6 fruit fly cellular contexts compared by ENCODE assay signal in genomic region chr3R:21064000-21064924, dm6.
TF ChIP-seq lines count a peak whose summit lies in the region.

Gene Cortactin, minus strand, starts transcription at chr3R:21064471.

- no peak for TF ChIP-seq CTCF in whole organism, embryonic (GFP tag; optimal IDR thresholded peaks at IDR 0.05; lab: Kevin White, UChicago)

TF ChIP-seq in Kc167, 6 proteins besides CTCF, POLR2A, EP300 and RAD21:
- TF ChIP-seq Sin3A (optimal IDR thresholded peaks at IDR 0.05; lab: Kevin White, UChicago) (no peak), psq (optimal IDR thresholded peaks at IDR 0.05; lab: Kevin White, UChicago) (peak; percentile 96)

TF ChIP-seq in whole organism, adult, 20 proteins besides CTCF, POLR2A, EP300 and RAD21:
- peak; percentile 3 for TF ChIP-seq cic (GFP tag; optimal IDR thresholded peaks at IDR 0.05; lab: Kevin White, UChicago)
- TF ChIP-seq CG7045 (GFP tag; optimal IDR thresholded peaks at IDR 0.05; lab: Kevin White, UChicago), result no peak
- no peak for TF ChIP-seq bab1 (GFP tag; optimal IDR thresholded peaks at IDR 0.05; lab: Kevin White, UChicago)
- peak; percentile 15 for TF ChIP-seq CG1620 (GFP tag; optimal IDR thresholded peaks at IDR 0.05; lab: Kevin White, UChicago)
- peak; percentile 88 for TF ChIP-seq pad (GFP tag; optimal IDR thresholded peaks at IDR 0.05; lab: Kevin White, UChicago)
- TF ChIP-seq kay (GFP tag; lab: Kevin White, UChicago; ENCODE audit: borderline replicate concordance), result peak; percentile 73

TF ChIP-seq in whole organism, embryonic, 481 proteins besides CTCF, POLR2A, EP300 and RAD21 (continues in another document):
- TF ChIP-seq nom (GFP tag; optimal IDR thresholded peaks at IDR 0.05; lab: Kevin White, UChicago), result peak; percentile 18
- TF ChIP-seq Atf6 (GFP tag; IDR thresholded peaks at IDR 0.05; lab: Robert Waterston, UW), result no peak
- TF ChIP-seq mld (GFP tag; IDR thresholded peaks at IDR 0.05; lab: Robert Waterston, UW; ENCODE audit: partially characterized antibody), result peak; percentile 70
- peak; percentile 45 for TF ChIP-seq CG12769 (tag; optimal IDR thresholded peaks at IDR 0.05; lab: Kevin White, UChicago)
- TF ChIP-seq CG13624 (GFP tag; optimal IDR thresholded peaks at IDR 0.05; lab: Kevin White, UChicago), result peak; percentile 22
- peak; percentile 10 for TF ChIP-seq CG17829 (tag; optimal IDR thresholded peaks at IDR 0.05; lab: Kevin White, UChicago)
- TF ChIP-seq sob (GFP tag; IDR thresholded peaks at IDR 0.05; lab: Robert Waterston, UW), result 0 out of 2 replicates have a peak, but pooled peaks have one; percentile 19
- peak; percentile 95 for TF ChIP-seq CG42726 (GFP tag; IDR thresholded peaks at IDR 0.05; lab: Robert Waterston, UW; ENCODE audit: partially characterized antibody)
- peak; percentile 52 for TF ChIP-seq HmgD (GFP tag; optimal IDR thresholded peaks at IDR 0.05; lab: Kevin White, UChicago)
- peak; percentile 93 for TF ChIP-seq zen2 (GFP tag; IDR thresholded peaks at IDR 0.05; lab: Robert Waterston, UW; ENCODE audit: partially characterized antibody)
- TF ChIP-seq Doc3 (GFP tag; IDR thresholded peaks at IDR 0.05; lab: Robert Waterston, UW; ENCODE audit: partially characterized antibody), result peak; percentile 93
- TF ChIP-seq CG6654 (GFP tag; optimal IDR thresholded peaks at IDR 0.05; lab: Kevin White, UChicago), result no peak
- TF ChIP-seq bab2 (GFP tag; optimal IDR thresholded peaks at IDR 0.05; lab: Kevin White, UChicago), result no peak
- peak; percentile 98 for TF ChIP-seq chinmo (GFP tag; IDR thresholded peaks at IDR 0.05; lab: Robert Waterston, UW; ENCODE audit: partially characterized antibody)
- TF ChIP-seq CG13894 (tag; optimal IDR thresholded peaks at IDR 0.05; lab: Kevin White, UChicago), result peak; percentile 51
- peak in 1 of 2 experiments; percentile 37 for TF ChIP-seq tll (GFP tag; optimal IDR thresholded peaks at IDR 0.05; lab: Kevin White, UChicago)
- TF ChIP-seq chif (GFP tag; optimal IDR thresholded peaks at IDR 0.05; lab: Kevin White, UChicago), result no peak
- no peak for TF ChIP-seq twi (tag; optimal IDR thresholded peaks at IDR 0.05; lab: Kevin White, UChicago)
- peak; percentile 75 for TF ChIP-seq Deaf1 (tag; optimal IDR thresholded peaks at IDR 0.05; lab: Kevin White, UChicago)

TF ChIP-seq in whole organism, prepupa, 60 proteins besides CTCF, POLR2A, EP300 and RAD21:
- TF ChIP-seq Met (GFP tag; optimal IDR thresholded peaks at IDR 0.05; lab: Kevin White, UChicago), result no peak
- no peak for TF ChIP-seq fkh (GFP tag; optimal IDR thresholded peaks at IDR 0.05; lab: Kevin White, UChicago)
- TF ChIP-seq CG6792 (GFP tag; optimal IDR thresholded peaks at IDR 0.05; lab: Kevin White, UChicago), result no peak
- TF ChIP-seq CG9139 (GFP tag; optimal IDR thresholded peaks at IDR 0.05; lab: Kevin White, UChicago), result no peak
- TF ChIP-seq Gug (GFP tag; IDR thresholded peaks at IDR 0.05; lab: Robert Waterston, UW), result no peak
- TF ChIP-seq svp (GFP tag; lab: Kevin White, UChicago), result peak; percentile 62
- TF ChIP-seq dsx (GFP tag; optimal IDR thresholded peaks at IDR 0.05; lab: Kevin White, UChicago; ENCODE audit: poor library complexity, severe bottlenecking), result no peak
- no peak for TF ChIP-seq net (GFP tag; optimal IDR thresholded peaks at IDR 0.05; lab: Kevin White, UChicago)
- TF ChIP-seq Sox14 (GFP tag; optimal IDR thresholded peaks at IDR 0.05; lab: Kevin White, UChicago), result peak; percentile 2
- peak; percentile 15 for TF ChIP-seq Eip78C (GFP tag; lab: Kevin White, UChicago)
- no peak for TF ChIP-seq Smox (GFP tag; optimal IDR thresholded peaks at IDR 0.05; lab: Kevin White, UChicago)
- no peak for TF ChIP-seq vri (GFP tag; optimal IDR thresholded peaks at IDR 0.05; lab: Kevin White, UChicago)
- TF ChIP-seq CG15336 (GFP tag; IDR thresholded peaks at IDR 0.05; lab: Robert Waterston, UW), result no peak
- no peak for TF ChIP-seq achi (GFP tag; optimal IDR thresholded peaks at IDR 0.05; lab: Kevin White, UChicago)
- no peak for TF ChIP-seq Ets96B (tag; optimal IDR thresholded peaks at IDR 0.05; lab: Kevin White, UChicago)
- peak in 1 of 2 experiments; percentile 13 for TF ChIP-seq ss (GFP tag; optimal IDR thresholded peaks at IDR 0.05; lab: Kevin White, UChicago)
- no peak for TF ChIP-seq CG3032 (tag; optimal IDR thresholded peaks at IDR 0.05; lab: Kevin White, UChicago)
- no peak for TF ChIP-seq CG6808 (GFP tag; optimal IDR thresholded peaks at IDR 0.05; lab: Kevin White, UChicago)
- TF ChIP-seq CG3919 (GFP tag; optimal IDR thresholded peaks at IDR 0.05; lab: Kevin White, UChicago), result peak; percentile 1
TF ChIP-seq in whole organism, prepupa: peak in this region for 5.

TF ChIP-seq in whole organism, pupa, 21 proteins besides CTCF, POLR2A, EP300 and RAD21:
- TF ChIP-seq EcR (GFP tag; optimal IDR thresholded peaks at IDR 0.05; lab: Kevin White, UChicago) (peak; percentile 41), rn (GFP tag; IDR thresholded peaks at IDR 0.05; lab: Robert Waterston, UW) (no peak)

TF ChIP-seq in whole organism, wandering third instar larva, 38 proteins besides CTCF, POLR2A, EP300 and RAD21:
- peak; percentile 27 for TF ChIP-seq Jra (GFP tag; optimal IDR thresholded peaks at IDR 0.05; lab: Kevin White, UChicago)
- peak; percentile 91 for TF ChIP-seq Dif (GFP tag; optimal IDR thresholded peaks at IDR 0.05; lab: Kevin White, UChicago; ENCODE audit: partially characterized antibody)
- TF ChIP-seq Myc (optimal IDR thresholded peaks at IDR 0.05; lab: Kevin White, UChicago), result peak; percentile 37
- no peak for TF ChIP-seq usp (GFP tag; optimal IDR thresholded peaks at IDR 0.05; lab: Kevin White, UChicago)
- peak; percentile 11 for TF ChIP-seq Hnf4 (GFP tag; optimal IDR thresholded peaks at IDR 0.05; lab: Kevin White, UChicago)
- peak; percentile 10 for TF ChIP-seq Hr83 (GFP tag; optimal IDR thresholded peaks at IDR 0.05; lab: Kevin White, UChicago; ENCODE audit: poor library complexity, severe bottlenecking)
- no peak for TF ChIP-seq lola (GFP tag; optimal IDR thresholded peaks at IDR 0.05; lab: Kevin White, UChicago)
- TF ChIP-seq dl (GFP tag; optimal IDR thresholded peaks at IDR 0.05; lab: Kevin White, UChicago; ENCODE audit: insufficient read depth in 1 of 2, partially characterized antibody in 2 of 2), result peak; percentile 4 to 44
- TF ChIP-seq pan (optimal IDR thresholded peaks at IDR 0.05; lab: Kevin White, UChicago), result no peak
- TF ChIP-seq psq (GFP tag; optimal IDR thresholded peaks at IDR 0.05; lab: Kevin White, UChicago), result no peak
- no peak for TF ChIP-seq ey (GFP tag; optimal IDR thresholded peaks at IDR 0.05; lab: Kevin White, UChicago)
TF ChIP-seq in whole organism, wandering third instar larva: peak in this region for 6.
